Fruit fly (Drosophila melanogaster): Measurements from ENCODE around the gene CG9147.
A peak's percentile ranks its signal among the peaks of the same experiment; 100 is the strongest.

CG9147 gene

DNA sequence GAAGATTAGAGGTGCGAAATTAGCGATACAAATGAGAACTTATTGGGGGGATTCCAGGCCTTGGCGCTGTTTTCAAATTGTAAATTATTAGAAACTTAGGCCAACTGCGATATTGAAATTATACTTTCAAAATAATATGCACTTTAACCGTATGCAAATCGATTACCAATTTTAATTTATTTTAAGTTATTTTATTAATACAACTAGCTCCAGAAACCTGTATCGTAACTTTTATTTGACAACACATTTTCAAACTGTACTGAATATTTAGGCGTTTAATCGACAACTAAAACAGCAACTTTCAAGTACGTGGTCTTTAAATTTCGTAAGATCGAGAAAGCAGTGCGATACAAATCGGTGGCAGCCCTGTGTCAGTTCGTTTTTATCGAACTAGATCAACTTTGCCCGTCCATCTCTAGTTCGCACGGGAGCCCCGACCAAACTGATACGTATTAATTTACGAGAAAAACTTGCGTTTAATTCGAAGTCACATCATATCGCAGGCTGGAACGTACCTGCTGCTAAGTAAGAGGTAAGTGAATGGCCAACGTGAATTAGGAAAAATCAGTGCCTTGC, 4.9 kb downstream of the CG9147 start, which contains the start of the genes CG9154 and Kr-h2 (continued):
- no peak for TF ChIP-seq CG15011 (GFP tag; optimal IDR thresholded peaks at IDR 0.05)
- TF ChIP-seq grau (tag; optimal IDR thresholded peaks at IDR 0.05), result peak; percentile 55
- TF ChIP-seq ranshi (GFP tag; IDR thresholded peaks at IDR 0.05), result no peak
- TF ChIP-seq tgo (GFP tag; IDR thresholded peaks at IDR 0.05), result no peak
- TF ChIP-seq CG12104 (GFP tag; optimal IDR thresholded peaks at IDR 0.05), result no peak
- TF ChIP-seq ewg (GFP tag; optimal IDR thresholded peaks at IDR 0.05), result no peak
- TF ChIP-seq CG8290 (GFP tag; optimal IDR thresholded peaks at IDR 0.05), result no peak
- TF ChIP-seq CG8290 (tag; optimal IDR thresholded peaks at IDR 0.05), result peak in 1 of 2 experiments; percentile 48
- peak; percentile 57 for TF ChIP-seq CG13894 (tag; optimal IDR thresholded peaks at IDR 0.05)
- TF ChIP-seq CG7928 (GFP tag; optimal IDR thresholded peaks at IDR 0.05), result peak; percentile 75
- TF ChIP-seq Scr (GFP tag; IDR thresholded peaks at IDR 0.05; ENCODE audit: partially characterized antibody), result peak; percentile 61
- peak; percentile 69 for TF ChIP-seq CG14710 (tag; optimal IDR thresholded peaks at IDR 0.05)
- peak; percentile 54; the same call in 1 of the 2 replicates for TF ChIP-seq CG32532 (GFP tag; IDR thresholded peaks at IDR 0.05)
- TF ChIP-seq Lhr (GFP tag; optimal IDR thresholded peaks at IDR 0.05), result peak; percentile 83
- peak; percentile 55; the same call in 1 of the 3 replicates for TF ChIP-seq mld (GFP tag; IDR thresholded peaks at IDR 0.05; ENCODE audit: partially characterized antibody)
- TF ChIP-seq CG10267 (tag; optimal IDR thresholded peaks at IDR 0.05), result peak; percentile 57
- TF ChIP-seq CG30431 (GFP tag; optimal IDR thresholded peaks at IDR 0.05), result no peak
- peak; percentile 66; the same call in 2 of the 4 replicates for TF ChIP-seq Dll (GFP tag; IDR thresholded peaks at IDR 0.05; ENCODE audit: partially characterized antibody)
- peak; percentile 75; the same call in 2 of the 3 replicates for TF ChIP-seq CG6791 (GFP tag; IDR thresholded peaks at IDR 0.05; ENCODE audit: partially characterized antibody)
- no peak for TF ChIP-seq NC2α (GFP tag; optimal IDR thresholded peaks at IDR 0.05)
- TF ChIP-seq CG9797 (GFP tag; optimal IDR thresholded peaks at IDR 0.05), result peak; percentile 15
- peak; percentile 65 for TF ChIP-seq stwl (tag; optimal IDR thresholded peaks at IDR 0.05)
- TF ChIP-seq CG1529 (GFP tag; optimal IDR thresholded peaks at IDR 0.05), result no peak
- TF ChIP-seq D19B (GFP tag; optimal IDR thresholded peaks at IDR 0.05), result peak; percentile 25
- TF ChIP-seq jigr1 (GFP tag; IDR thresholded peaks at IDR 0.05), result peak; percentile 54; the same call in 1 of the 3 replicates
- peak; percentile 32 for TF ChIP-seq Hsf (GFP tag; optimal IDR thresholded peaks at IDR 0.05)
- peak; percentile 37 for TF ChIP-seq CG9817 (tag; optimal IDR thresholded peaks at IDR 0.05)
- TF ChIP-seq dysf (GFP tag; IDR thresholded peaks at IDR 0.05), result peak; percentile 32; the same call in 1 of the 3 replicates
- no peak for TF ChIP-seq pnt (GFP tag; optimal IDR thresholded peaks at IDR 0.05)
- TF ChIP-seq CG12155 (GFP tag; optimal IDR thresholded peaks at IDR 0.05), result peak; percentile 23
- peak; percentile 63 for TF ChIP-seq bbx (GFP tag; IDR thresholded peaks at IDR 0.05; ENCODE audit: partially characterized antibody)
- TF ChIP-seq vnd (GFP tag; IDR thresholded peaks at IDR 0.05; ENCODE audit: partially characterized antibody), result peak; percentile 68
- peak; percentile 39 for TF ChIP-seq CG11504 (tag; optimal IDR thresholded peaks at IDR 0.05)
- peak; percentile 75 for TF ChIP-seq amos (GFP tag; IDR thresholded peaks at IDR 0.05; ENCODE audit: partially characterized antibody)
- TF ChIP-seq Hmr (GFP tag; optimal IDR thresholded peaks at IDR 0.05), result peak; percentile 58
- TF ChIP-seq sug (tag; optimal IDR thresholded peaks at IDR 0.05), result peak; percentile 64
- TF ChIP-seq pan (optimal IDR thresholded peaks at IDR 0.05), result no peak
- TF ChIP-seq pan (GFP tag; optimal IDR thresholded peaks at IDR 0.05 in 1 of 2, IDR thresholded peaks at IDR 0.05 in 1 of 2), result peak in 1 of 2 experiments; percentile 41
- TF ChIP-seq CG8478 (optimal IDR thresholded peaks at IDR 0.05), result no peak
- TF ChIP-seq CG6813 (GFP tag; optimal IDR thresholded peaks at IDR 0.05), result no peak
- peak; percentile 37 for TF ChIP-seq phol (tag; optimal IDR thresholded peaks at IDR 0.05)
- TF ChIP-seq lilli (GFP tag; optimal IDR thresholded peaks at IDR 0.05), result peak; percentile 36
- TF ChIP-seq br (optimal IDR thresholded peaks at IDR 0.05), result no peak
- no peak for TF ChIP-seq twi (tag; optimal IDR thresholded peaks at IDR 0.05)
- peak; percentile 28; the same call in 1 of the 2 replicates for TF ChIP-seq CG3847 (GFP tag; IDR thresholded peaks at IDR 0.05)
- TF ChIP-seq Jarid2 (GFP tag; optimal IDR thresholded peaks at IDR 0.05), result peak; percentile 14
- TF ChIP-seq Pdp1 (GFP tag; optimal IDR thresholded peaks at IDR 0.05), result peak in 1 of 2 experiments; percentile 18
- TF ChIP-seq ab (GFP tag; optimal IDR thresholded peaks at IDR 0.05), result no peak
- no peak for TF ChIP-seq CG10431 (GFP tag; optimal IDR thresholded peaks at IDR 0.05)

Measured in whole organism, embryonic.